Worm (Caenorhabditis elegans): Measurements from ENCODE around the gene C35D10.17.

C35D10.17 gene

DNA sequence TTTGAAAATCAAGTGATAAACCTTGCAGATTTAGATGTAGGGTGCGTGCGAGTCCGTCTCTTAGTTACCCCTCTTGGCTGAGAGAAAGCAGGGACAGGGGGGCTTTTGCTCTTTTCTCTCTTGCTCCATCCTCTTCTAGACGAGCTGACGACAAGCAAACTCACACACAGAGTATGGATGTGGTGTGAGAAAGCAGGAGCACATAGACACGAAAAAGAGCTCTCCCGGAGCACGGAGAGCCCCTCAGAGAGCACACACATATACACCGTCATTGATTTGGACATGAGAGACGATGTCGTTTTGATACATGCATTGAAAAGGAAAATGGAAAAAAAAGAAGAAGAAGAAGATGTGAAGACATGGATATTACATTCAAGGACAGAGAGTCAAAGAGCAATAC lies 8.8 kb downstream of the C35D10.17 start:
- TF ChIP-seq tra-4 (tag; optimal IDR thresholded peaks at IDR 0.05) (no peak), F13C5.2 (tag; optimal IDR thresholded peaks at IDR 0.05) (no peak), B0310.2 (tag; optimal IDR thresholded peaks at IDR 0.05) (no peak), tbx-37 (GFP tag; conservative IDR thresholded peaks at IDR 0.05) (no peak), hnd-1 (tag; optimal IDR thresholded peaks at IDR 0.05) (no peak), pes-1 (GFP tag; IDR thresholded peaks at IDR 0.05) (no peak), ama-1 (optimal IDR thresholded peaks at IDR 0.05) (no peak), ceh-13 (GFP tag; optimal IDR thresholded peaks at IDR 0.05) (no peak), tbx-11 (GFP tag; IDR thresholded peaks at IDR 0.05) (no peak), ets-7 (tag; optimal IDR thresholded peaks at IDR 0.05) (no peak), hmbx-1 (tag; optimal IDR thresholded peaks at IDR 0.05) (no peak), scrt-1 (GFP tag; IDR thresholded peaks at IDR 0.05) (no peak), aly-1 (tag; optimal IDR thresholded peaks at IDR 0.05) (no peak), flt-1 (GFP tag; IDR thresholded peaks at IDR 0.05) (no peak), hmg-4 (GFP tag; optimal IDR thresholded peaks at IDR 0.05) (no peak), ceh-36 (tag; optimal IDR thresholded peaks at IDR 0.05) (no peak)

DNA sequence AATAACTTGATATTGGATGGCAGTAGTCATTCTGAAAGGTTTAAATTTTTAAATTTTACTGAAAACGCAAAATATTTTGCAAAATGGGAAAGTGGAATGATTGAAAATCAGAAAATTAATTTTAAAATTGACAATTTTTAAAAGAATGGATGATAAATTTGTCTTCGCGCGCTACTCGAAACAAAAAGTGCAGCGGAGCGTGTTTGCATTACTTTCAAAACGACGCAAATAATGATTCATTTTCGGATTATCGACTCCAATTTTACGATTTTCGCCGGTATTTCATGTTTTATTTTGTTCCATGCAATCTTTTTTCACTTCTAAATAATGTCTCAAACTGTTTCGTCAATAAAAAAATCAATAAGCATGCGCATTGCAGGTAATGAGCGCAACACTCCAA lies 11.4 kb downstream of the C35D10.17 start, which contains the start of the genes tost-1 and arx-6:
tost-1 (minus strand) TSS at position 31 of the 400 bp plus-strand sequence.
arx-6 (plus strand) TSS at position 378 of the 400 bp plus-strand sequence.
- no peak for TF ChIP-seq hnd-1 (tag; optimal IDR thresholded peaks at IDR 0.05)
- peak; percentile 35 for TF ChIP-seq hmg-4 (GFP tag; optimal IDR thresholded peaks at IDR 0.05)

DNA sequence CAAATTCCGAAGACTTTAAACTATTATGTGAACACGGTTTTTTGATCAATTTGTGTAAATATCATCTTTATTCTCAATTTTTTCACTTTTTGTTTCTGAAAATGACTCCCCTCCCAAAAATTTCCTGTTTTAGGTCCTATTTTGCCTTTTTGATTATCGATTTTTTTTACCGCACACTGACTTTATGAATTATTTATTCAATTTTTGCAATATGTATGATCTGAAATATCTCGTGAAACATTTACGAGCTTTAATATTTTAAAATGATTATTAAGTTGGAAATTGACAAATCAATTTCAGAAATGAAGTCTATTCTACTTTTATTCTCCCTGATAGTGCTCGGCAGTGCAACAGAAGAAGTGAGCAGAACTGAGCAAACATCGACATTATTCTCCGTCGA lies 12.6 kb downstream of the C35D10.17 start, which contains the start of gene C35D10.1:
C35D10.1 (plus strand) TSS at position 301 of the 400 bp plus-strand sequence.
- no peak for TF ChIP-seq pes-1 (GFP tag; IDR thresholded peaks at IDR 0.05)
- no peak for TF ChIP-seq F13C5.2 (tag; optimal IDR thresholded peaks at IDR 0.05)
- TF ChIP-seq scrt-1 (GFP tag; IDR thresholded peaks at IDR 0.05) = no peak
- no peak for TF ChIP-seq tbx-37 (GFP tag; conservative IDR thresholded peaks at IDR 0.05)
- no peak for TF ChIP-seq aly-1 (tag; optimal IDR thresholded peaks at IDR 0.05)
- TF ChIP-seq tra-4 (tag; optimal IDR thresholded peaks at IDR 0.05) = no peak

DNA sequence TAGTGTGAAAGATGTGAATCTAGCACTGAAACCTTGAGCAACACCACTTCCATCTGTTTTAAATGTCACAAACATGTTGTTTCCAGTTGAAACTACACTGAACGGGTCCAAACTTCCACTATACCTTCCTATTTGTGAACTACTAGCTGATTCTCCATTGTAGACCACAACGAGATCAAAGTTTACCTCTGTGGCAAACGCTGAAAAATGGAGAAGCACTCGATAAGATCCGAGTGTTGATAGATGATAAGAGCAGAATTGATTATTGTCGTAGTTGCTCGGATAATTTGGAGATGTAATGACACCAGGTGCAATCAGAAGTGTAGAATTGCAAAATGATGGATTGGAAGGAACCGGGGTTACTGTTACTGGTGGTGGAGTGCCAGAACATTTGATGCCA lies 15.1 kb downstream of the C35D10.17 start:
- TF ChIP-seq F13C5.2 (tag; optimal IDR thresholded peaks at IDR 0.05) (no peak), hnd-1 (tag; optimal IDR thresholded peaks at IDR 0.05) (no peak), flt-1 (GFP tag; IDR thresholded peaks at IDR 0.05) (no peak), ceh-36 (tag; optimal IDR thresholded peaks at IDR 0.05) (no peak), aly-1 (tag; optimal IDR thresholded peaks at IDR 0.05) (no peak), ets-7 (tag; optimal IDR thresholded peaks at IDR 0.05) (no peak), hmbx-1 (tag; optimal IDR thresholded peaks at IDR 0.05) (no peak), tra-4 (tag; optimal IDR thresholded peaks at IDR 0.05) (no peak), ceh-13 (GFP tag; optimal IDR thresholded peaks at IDR 0.05) (no peak)

DNA sequence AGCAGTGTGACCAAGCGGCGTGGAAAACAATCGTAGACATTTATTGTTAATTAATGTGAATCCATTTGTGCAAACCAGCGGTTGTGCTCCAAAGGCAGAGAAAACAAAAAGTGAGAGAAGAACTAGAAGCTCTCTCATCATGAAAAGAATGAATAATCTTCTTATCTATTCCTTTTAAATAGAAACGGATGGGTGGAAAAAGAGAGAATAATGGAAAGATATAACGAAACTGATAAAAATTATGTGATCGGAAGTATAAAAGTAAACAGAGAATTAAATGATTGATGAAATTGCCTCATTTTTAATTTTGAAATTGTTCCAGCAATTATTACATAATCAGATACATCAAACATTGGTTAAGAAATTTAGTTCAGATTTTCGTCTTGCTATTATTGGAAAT lies 16.6 kb downstream of the C35D10.17 start, which contains the start of gene clec-5:
clec-5 (minus strand) TSS at position 178 of the 400 bp plus-strand sequence.
- TF ChIP-seq hmbx-1 (tag; optimal IDR thresholded peaks at IDR 0.05) = no peak
- TF ChIP-seq B0310.2 (tag; optimal IDR thresholded peaks at IDR 0.05) = no peak
- TF ChIP-seq hnd-1 (tag; optimal IDR thresholded peaks at IDR 0.05) = no peak
- no peak for TF ChIP-seq ceh-36 (tag; optimal IDR thresholded peaks at IDR 0.05)
- no peak for TF ChIP-seq flt-1 (GFP tag; IDR thresholded peaks at IDR 0.05)
- no peak for TF ChIP-seq ama-1 (optimal IDR thresholded peaks at IDR 0.05)
- no peak for TF ChIP-seq sea-1 (GFP tag; conservative IDR thresholded peaks at IDR 0.05)
- no peak for TF ChIP-seq pes-1 (GFP tag; IDR thresholded peaks at IDR 0.05)
- TF ChIP-seq tbx-11 (GFP tag; IDR thresholded peaks at IDR 0.05) = no peak
- no peak for TF ChIP-seq hmg-4 (GFP tag; optimal IDR thresholded peaks at IDR 0.05)
- TF ChIP-seq ets-7 (tag; optimal IDR thresholded peaks at IDR 0.05) = no peak
- no peak for TF ChIP-seq ceh-13 (GFP tag; optimal IDR thresholded peaks at IDR 0.05)
- TF ChIP-seq tbx-37 (GFP tag; conservative IDR thresholded peaks at IDR 0.05) = no peak

DNA sequence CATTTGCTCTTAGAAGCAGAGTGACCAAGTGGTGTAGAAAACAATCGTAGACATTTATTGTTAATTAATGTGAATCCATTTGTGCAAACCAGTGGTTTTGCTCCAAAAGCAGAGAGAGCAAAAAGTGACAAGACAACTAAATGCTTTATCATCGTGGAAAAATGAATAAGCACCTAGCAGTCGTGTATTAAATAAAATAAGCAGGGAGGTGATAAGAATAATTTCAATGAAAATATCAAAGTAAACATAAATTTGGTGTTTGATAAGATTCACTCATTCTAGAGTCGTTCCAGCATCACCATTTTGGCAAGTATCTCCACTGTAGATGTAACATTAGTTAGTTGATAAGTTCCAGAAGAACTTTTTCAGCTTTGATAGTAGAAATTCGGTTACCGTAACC lies 20.4 kb downstream of the C35D10.17 start, which contains the start of gene clec-6:
clec-6 (minus strand) TSS at position 154 of the 400 bp plus-strand sequence.
- no peak for TF ChIP-seq aly-1 (tag; optimal IDR thresholded peaks at IDR 0.05)
- no peak for TF ChIP-seq tbx-37 (GFP tag; conservative IDR thresholded peaks at IDR 0.05)
- TF ChIP-seq hnd-1 (tag; optimal IDR thresholded peaks at IDR 0.05) = no peak
- TF ChIP-seq hmg-4 (GFP tag; optimal IDR thresholded peaks at IDR 0.05) = no peak
- TF ChIP-seq B0310.2 (tag; optimal IDR thresholded peaks at IDR 0.05) = no peak

DNA sequence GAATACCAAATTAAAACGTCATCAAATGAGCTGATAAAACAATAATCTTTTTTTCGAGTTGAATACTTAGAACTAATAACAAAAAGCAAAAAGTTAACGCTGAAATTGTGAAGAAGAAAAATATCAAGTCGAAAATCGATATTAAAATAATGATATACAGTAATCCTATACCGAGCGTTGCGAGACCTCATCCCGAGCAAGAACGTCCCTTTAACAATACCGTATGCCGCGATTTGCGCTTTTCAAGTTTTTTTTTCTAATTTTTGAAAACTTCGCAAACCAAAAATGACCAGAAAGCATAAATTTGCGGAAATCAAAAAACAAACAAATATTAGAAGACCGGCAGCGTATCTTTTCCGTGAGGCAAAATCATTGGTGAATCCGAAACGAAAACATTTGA lies 24.1 kb downstream of the C35D10.17 start, which contains the start of gene F26F4.5:
F26F4.5 (minus strand) TSS at position 256 of the 400 bp plus-strand sequence.
- TF ChIP-seq F13C5.2 (tag; optimal IDR thresholded peaks at IDR 0.05) (no peak), sea-1 (GFP tag; conservative IDR thresholded peaks at IDR 0.05) (no peak), hnd-1 (tag; optimal IDR thresholded peaks at IDR 0.05) (no peak), tbx-11 (GFP tag; IDR thresholded peaks at IDR 0.05) (no peak), ceh-13 (GFP tag; optimal IDR thresholded peaks at IDR 0.05) (no peak), scrt-1 (GFP tag; IDR thresholded peaks at IDR 0.05) (no peak), ama-1 (optimal IDR thresholded peaks at IDR 0.05) (no peak), hmg-4 (GFP tag; optimal IDR thresholded peaks at IDR 0.05) (no peak), hmbx-1 (tag; optimal IDR thresholded peaks at IDR 0.05) (no peak), aly-1 (tag; optimal IDR thresholded peaks at IDR 0.05) (no peak), flt-1 (GFP tag; IDR thresholded peaks at IDR 0.05) (no peak), tbx-37 (GFP tag; conservative IDR thresholded peaks at IDR 0.05) (no peak), B0310.2 (tag; optimal IDR thresholded peaks at IDR 0.05) (no peak), pes-1 (GFP tag; IDR thresholded peaks at IDR 0.05) (no peak), ceh-36 (tag; optimal IDR thresholded peaks at IDR 0.05) (no peak), ets-7 (tag; optimal IDR thresholded peaks at IDR 0.05) (no peak)

DNA sequence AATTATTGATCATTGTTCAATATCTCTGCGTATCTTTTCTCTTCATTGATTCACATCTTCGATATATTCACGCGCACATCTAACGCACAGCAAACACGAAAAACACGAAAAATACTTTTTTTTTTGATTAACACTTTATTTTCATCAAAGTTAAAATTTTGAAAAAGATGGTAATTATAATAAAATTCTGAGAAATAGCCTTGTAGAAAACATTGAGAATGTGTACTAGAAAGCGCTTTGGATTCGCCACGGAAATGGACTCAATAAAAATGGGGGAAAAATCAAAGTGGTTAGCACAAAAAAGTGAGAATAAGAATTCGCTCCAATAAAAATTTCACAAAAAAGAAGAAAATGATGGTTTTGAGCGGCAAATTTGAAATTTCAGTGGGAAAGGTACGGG lies 26.7 kb downstream of the C35D10.17 start, which contains the start of gene F26F4.6:
F26F4.6 (minus strand) TSS at position 101 of the 400 bp plus-strand sequence.
- TF ChIP-seq F13C5.2 (tag; optimal IDR thresholded peaks at IDR 0.05) (no peak), scrt-1 (GFP tag; IDR thresholded peaks at IDR 0.05) (no peak), pes-1 (GFP tag; IDR thresholded peaks at IDR 0.05) (no peak), ceh-13 (GFP tag; optimal IDR thresholded peaks at IDR 0.05) (no peak), B0310.2 (tag; optimal IDR thresholded peaks at IDR 0.05) (no peak), tra-4 (tag; optimal IDR thresholded peaks at IDR 0.05) (no peak), ama-1 (optimal IDR thresholded peaks at IDR 0.05) (no peak), sea-1 (GFP tag; conservative IDR thresholded peaks at IDR 0.05) (no peak), tbx-37 (GFP tag; conservative IDR thresholded peaks at IDR 0.05) (no peak), hmg-4 (GFP tag; optimal IDR thresholded peaks at IDR 0.05) (no peak), hmbx-1 (tag; optimal IDR thresholded peaks at IDR 0.05) (no peak), flt-1 (GFP tag; IDR thresholded peaks at IDR 0.05) (no peak), ets-7 (tag; optimal IDR thresholded peaks at IDR 0.05) (no peak), hnd-1 (tag; optimal IDR thresholded peaks at IDR 0.05) (no peak), ceh-36 (tag; optimal IDR thresholded peaks at IDR 0.05) (no peak), tbx-11 (GFP tag; IDR thresholded peaks at IDR 0.05) (no peak), aly-1 (tag; optimal IDR thresholded peaks at IDR 0.05) (no peak)
